Fruit fly (Drosophila melanogaster) whole organism, embryonic: ENCODE results near the gene CG3008.

Experiments used
- ATbp ChIP-seq: fragments of 200-800 bp; sonication (Bioruptor generic); optimal IDR thresholded peaks from 2 replicates; lab custom pipeline; 2017; ENCODE audit warnings: missing biosample characterization, mild to moderate bottlenecking, missing genetic modification characterization, missing genetic modification reagents
- CG1024 ChIP-seq: fragments of 200-800 bp; sonication (Bioruptor generic); IDR thresholded peaks from 2 replicates; pipeline ENCODE4 v1.3.6; 2022; ENCODE audit warnings: missing biosample characterization, missing genetic modification characterization
- CG10366 ChIP-seq: fragments of 200-800 bp; sonication (Bioruptor generic); IDR thresholded peaks from 2 replicates; pipeline ENCODE4 v1.3.6; 2022; ENCODE audit warnings: missing biosample characterization, missing genetic modification characterization
- CG13123 ChIP-seq: fragments of 200-800 bp; sonication (Bioruptor generic); optimal IDR thresholded peaks from 2 replicates; lab custom pipeline; 2016; ENCODE audit warnings: missing biosample characterization, missing genetic modification characterization
- CG14014 ChIP-seq: fragments of 200-800 bp; sonication (Bioruptor generic); IDR thresholded peaks from 2 replicates; pipeline ENCODE4 v1.3.6; 2022; ENCODE audit warnings: missing biosample characterization, missing genetic modification characterization
- CG15601 ChIP-seq: fragments of 200-800 bp; sonication (Bioruptor generic); optimal IDR thresholded peaks from 3 replicates; lab custom pipeline; 2019; ENCODE audit warnings: missing biosample characterization, mild to moderate bottlenecking, missing genetic modification characterization, moderate library complexity
- CG16863 ChIP-seq: fragments of 200-800 bp; sonication (Bioruptor generic); optimal IDR thresholded peaks from 3 replicates; lab custom pipeline; 2016; ENCODE audit warnings: missing biosample characterization, missing genetic modification characterization
- CG17361 ChIP-seq: fragments of 200-800 bp; sonication (Bioruptor generic); IDR thresholded peaks from 3 replicates; pipeline ENCODE4 v1.3.6; 2022; ENCODE audit warnings: missing biosample characterization, missing genetic modification characterization
- CG2120 ChIP-seq: fragments of 200-800 bp; sonication (Bioruptor generic); optimal IDR thresholded peaks from 3 replicates; lab custom pipeline; 2016; ENCODE audit warnings: missing biosample characterization, missing genetic modification characterization
- CG2199 ChIP-seq: fragments of 200-800 bp; sonication (Bioruptor generic); IDR thresholded peaks from 3 replicates; pipeline ENCODE4 v1.3.6; 2022; ENCODE audit warnings: missing biosample characterization, missing genetic modification characterization
- CG2889 ChIP-seq: fragments of 200-800 bp; sonication (Bioruptor generic); IDR thresholded peaks from 3 replicates; pipeline ENCODE4 v1.3.6; 2022; ENCODE audit warnings: missing biosample characterization, missing genetic modification characterization
- CG31388 ChIP-seq: fragments of 200-800 bp; sonication (Bioruptor generic); optimal IDR thresholded peaks from 2 replicates; lab custom pipeline; 2016; ENCODE audit warnings: missing biosample characterization, missing genetic modification characterization
- CG34224 ChIP-seq: fragments of 200-800 bp; sonication (Bioruptor generic); IDR thresholded peaks from 3 replicates; pipeline ENCODE4 v1.3.6; 2022; ENCODE audit warnings: missing biosample characterization, missing genetic modification characterization; ENCODE audit not compliant: partially characterized antibody
- CG4854 ChIP-seq: fragments of 200-800 bp; sonication (Bioruptor generic); optimal IDR thresholded peaks from 2 replicates; lab custom pipeline; 2016; ENCODE audit warnings: missing biosample characterization, missing genetic modification characterization, inconsistent platforms
- CG7271 ChIP-seq: fragments of 200-800 bp; sonication (Bioruptor generic); optimal IDR thresholded peaks from 2 replicates; lab custom pipeline; 2018; ENCODE audit warnings: missing biosample characterization, mild to moderate bottlenecking, missing genetic modification characterization, moderate library complexity
- CG8281 ChIP-seq: fragments of 200-800 bp; sonication (Bioruptor generic); optimal IDR thresholded peaks from 2 replicates; lab custom pipeline; 2018; ENCODE audit warnings: missing biosample characterization, mild to moderate bottlenecking, missing genetic modification characterization, moderate library complexity
- CG8388 ChIP-seq: fragments of 200-800 bp; sonication (Bioruptor generic); optimal IDR thresholded peaks from 2 replicates; lab custom pipeline; 2019; ENCODE audit warnings: missing biosample characterization, mild to moderate bottlenecking, missing genetic modification characterization, moderate library complexity
- Dek ChIP-seq: fragments of 200-800 bp; sonication (Bioruptor generic); optimal IDR thresholded peaks from 3 replicates; lab custom pipeline; 2019; ENCODE audit warnings: missing biosample characterization, mild to moderate bottlenecking, missing genetic modification characterization, moderate library complexity
- Doc3 ChIP-seq: fragments of 200-800 bp; sonication (Bioruptor generic); IDR thresholded peaks from 3 replicates; pipeline ENCODE4 v1.3.6; 2022; ENCODE audit warnings: missing biosample characterization, missing genetic modification characterization; ENCODE audit not compliant: partially characterized antibody
- E2f2 ChIP-seq: fragments of 200-800 bp; sonication (Bioruptor generic); IDR thresholded peaks from 2 replicates; pipeline ENCODE4 v1.3.6; 2022; ENCODE audit warnings: missing biosample characterization, missing genetic modification characterization
- Eip74EF ChIP-seq, 2 experiments: fragments of 200-800 bp in 1 of 2; fragments of >200 bp in 1 of 2; sonication (Bioruptor generic) in 1 of 2; optimal IDR thresholded peaks; 2 replicates each; lab custom pipeline; 2017 to 2019; ENCODE audit warnings: missing biosample characterization in 2 of 2, missing genetic modification characterization in 2 of 2, mild to moderate bottlenecking in 1 of 2, moderate library complexity in 1 of 2
- Fer1 ChIP-seq: fragments of 200-800 bp; sonication (Bioruptor generic); optimal IDR thresholded peaks from 2 replicates; lab custom pipeline; 2017; ENCODE audit warnings: missing biosample characterization, mild to moderate bottlenecking, missing genetic modification characterization
- GATAe ChIP-seq: fragments of 200-800 bp; sonication (Bioruptor generic); conservative IDR thresholded peaks from 2 replicates; pipeline ENCODE4 v1.3.6; 2022; ENCODE audit warnings: missing biosample characterization, missing genetic modification characterization
- Hsf ChIP-seq: fragments of 200-800 bp; sonication (Bioruptor generic); optimal IDR thresholded peaks from 3 replicates; lab custom pipeline; 2016; ENCODE audit warnings: missing biosample characterization, missing genetic modification characterization
- Max ChIP-seq: fragments of 200-800 bp; sonication (Bioruptor generic); optimal IDR thresholded peaks from 2 replicates; lab custom pipeline; 2016; ENCODE audit warnings: missing biosample characterization, mild to moderate bottlenecking, missing genetic modification characterization
- Nf-YB ChIP-seq: fragments of 200-800 bp; sonication (Bioruptor generic); optimal IDR thresholded peaks from 3 replicates; lab custom pipeline; 2019; ENCODE audit warnings: missing biosample characterization, mild to moderate bottlenecking, missing genetic modification characterization, moderate library complexity
- Ptx1 ChIP-seq: fragments of 200-800 bp; sonication (Bioruptor generic); IDR thresholded peaks from 2 replicates; pipeline ENCODE4 v1.3.6; 2022; ENCODE audit warnings: missing biosample characterization, missing genetic modification characterization
- Spps ChIP-seq: fragments of 200-800 bp; sonication (Bioruptor generic); optimal IDR thresholded peaks from 2 replicates; lab custom pipeline; 2018; ENCODE audit warnings: missing biosample characterization, mild to moderate bottlenecking, missing genetic modification characterization
- Sry-δ ChIP-seq: fragments of 200-800 bp; sonication (Bioruptor generic); optimal IDR thresholded peaks from 2 replicates; lab custom pipeline; 2016; ENCODE audit warnings: missing biosample characterization, missing genetic modification characterization
- Stat92E ChIP-seq, 3 experiments: fragments of >200 bp in 2 of 3; fragments of 200-800 bp in 1 of 3; sonication (Bioruptor generic) in 1 of 3; optimal IDR thresholded peaks; 2 replicates each; lab custom pipeline; 2017 to 2019; ENCODE audit warnings: missing biosample characterization in 3 of 3, missing genetic modification characterization in 3 of 3, mild to moderate bottlenecking in 1 of 3, moderate library complexity in 1 of 3
- Tbp ChIP-seq: fragments of >200 bp; optimal IDR thresholded peaks from 2 replicates; lab custom pipeline; 2018; ENCODE audit warnings: missing biosample characterization, missing genetic modification characterization
- Xrp1 ChIP-seq: fragments of 200-800 bp; sonication (Bioruptor generic); IDR thresholded peaks from 2 replicates; pipeline ENCODE4 v1.3.6; 2022; ENCODE audit warnings: missing biosample characterization, missing genetic modification characterization
- aop ChIP-seq: fragments of 200-800 bp; sonication (Bioruptor generic); IDR thresholded peaks from 2 replicates; pipeline ENCODE4 v1.3.6; 2022; ENCODE audit warnings: missing biosample characterization, missing genetic modification characterization
- br ChIP-seq: fragments of >200 bp; optimal IDR thresholded peaks from 2 replicates; lab custom pipeline; 2017
- cato ChIP-seq: fragments of 200-800 bp; sonication (Bioruptor generic); optimal IDR thresholded peaks from 2 replicates; lab custom pipeline; 2016; ENCODE audit warnings: missing biosample characterization, missing genetic modification characterization, borderline replicate concordance
- crc ChIP-seq: fragments of 200-800 bp; sonication (Bioruptor generic); optimal IDR thresholded peaks from 2 replicates; lab custom pipeline; 2016; ENCODE audit warnings: missing biosample characterization, missing genetic modification characterization
- dan ChIP-seq: fragments of 200-800 bp; sonication (Bioruptor generic); IDR thresholded peaks from 2 replicates; pipeline ENCODE4 v1.3.6; 2022; ENCODE audit warnings: missing biosample characterization, missing genetic modification characterization
- dm ChIP-seq: fragments of 200-800 bp; sonication (Bioruptor generic); optimal IDR thresholded peaks from 3 replicates; lab custom pipeline; 2016; ENCODE audit warnings: missing biosample characterization, missing genetic modification characterization
- dysf ChIP-seq: fragments of 200-800 bp; sonication (Bioruptor generic); IDR thresholded peaks from 3 replicates; pipeline ENCODE4 v1.3.6; 2022; ENCODE audit warnings: missing biosample characterization, missing genetic modification characterization
- emc ChIP-seq: fragments of 200-800 bp; sonication (Bioruptor generic); optimal IDR thresholded peaks from 2 replicates; lab custom pipeline; 2016; ENCODE audit warnings: missing biosample characterization, missing genetic modification characterization
- eyg ChIP-seq: fragments of 200-800 bp; sonication (Bioruptor generic); optimal IDR thresholded peaks from 3 replicates; lab custom pipeline; 2016; ENCODE audit warnings: missing biosample characterization, missing genetic modification characterization
- fd64A ChIP-seq: fragments of 200-800 bp; sonication (Bioruptor generic); optimal IDR thresholded peaks from 3 replicates; lab custom pipeline; 2018; ENCODE audit warnings: missing biosample characterization, mild to moderate bottlenecking, missing genetic modification characterization
- fu2 ChIP-seq: fragments of 200-800 bp; sonication (Bioruptor generic); optimal IDR thresholded peaks from 2 replicates; lab custom pipeline; 2016; ENCODE audit warnings: missing biosample characterization, missing genetic modification characterization
- h ChIP-seq: fragments of >200 bp; optimal IDR thresholded peaks from 2 replicates; lab custom pipeline; 2017
- inv ChIP-seq: fragments of 200-800 bp; sonication (Bioruptor generic); IDR thresholded peaks from 2 replicates; pipeline ENCODE4 v1.3.6; 2022; ENCODE audit warnings: missing biosample characterization, missing genetic modification characterization; ENCODE audit not compliant: partially characterized antibody
- jigr1 ChIP-seq: fragments of 200-800 bp; sonication (Bioruptor generic); IDR thresholded peaks from 3 replicates; pipeline ENCODE4 v1.3.6; 2022; ENCODE audit warnings: missing biosample characterization, missing genetic modification characterization
- ken ChIP-seq: fragments of 200-800 bp; sonication (Bioruptor generic); IDR thresholded peaks from 3 replicates; pipeline ENCODE4 v1.3.6; 2022; ENCODE audit warnings: missing biosample characterization, missing genetic modification characterization
- maf-S ChIP-seq: fragments of 200-800 bp; sonication (Bioruptor generic); optimal IDR thresholded peaks from 2 replicates; lab custom pipeline; 2016; ENCODE audit warnings: missing biosample characterization, missing genetic modification characterization
- sens-2 ChIP-seq: fragments of 200-800 bp; sonication (Bioruptor generic); IDR thresholded peaks from 2 replicates; pipeline ENCODE4 v1.3.6; 2022; ENCODE audit warnings: missing biosample characterization, missing genetic modification characterization
- trem ChIP-seq: fragments of 200-800 bp; optimal IDR thresholded peaks from 3 replicates; lab custom pipeline; 2019; ENCODE audit warnings: missing biosample characterization, mild to moderate bottlenecking, missing genetic modification characterization, moderate library complexity
- wor ChIP-seq: fragments of 200-800 bp; sonication (Bioruptor generic); IDR thresholded peaks from 2 replicates; pipeline ENCODE4 v1.3.6; 2022; ENCODE audit warnings: missing biosample characterization, missing genetic modification characterization

CG3008 gene

DNA sequence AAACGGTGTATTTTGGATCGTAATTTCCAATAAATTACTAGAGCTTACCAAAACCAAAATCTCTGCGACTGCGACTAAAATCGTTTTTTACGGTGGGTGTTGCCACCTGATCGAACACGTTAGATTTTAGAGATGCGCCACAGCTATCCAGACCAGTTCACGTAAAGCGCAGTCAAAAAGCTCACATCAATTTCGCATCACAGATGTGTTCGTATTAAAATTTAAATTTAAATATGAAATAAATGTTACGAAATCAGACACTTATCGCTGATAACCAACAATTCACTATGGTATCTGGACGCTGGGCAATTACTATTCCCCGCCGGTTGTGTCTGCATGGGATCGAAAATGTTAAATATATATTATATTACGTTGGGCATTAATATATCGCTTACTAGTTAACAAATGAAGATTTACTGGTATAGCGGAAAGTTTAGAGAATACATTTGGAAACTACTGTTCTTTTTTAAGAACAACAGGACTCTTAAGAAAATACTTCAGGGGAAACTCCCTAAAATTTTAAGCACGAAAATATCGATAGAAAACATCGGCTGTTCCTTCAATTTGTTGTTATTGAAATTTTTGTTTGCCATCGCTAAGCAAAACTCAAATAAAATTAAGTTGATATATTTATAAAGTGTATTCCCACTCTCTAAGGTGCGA is 35.8 kb upstream of the CG3008 start, which contains the start of the genes mxt and CG11927 (continued):
- TF ChIP-seq CG16863 (GFP tag; lab: Kevin White, UChicago): no peak
- TF ChIP-seq Nf-YB (GFP tag; lab: Kevin White, UChicago): no peak
- TF ChIP-seq Eip74EF (GFP tag; optimal IDR thresholded peaks at IDR 0.05; lab: Kevin White, UChicago): no peak
- no peak for TF ChIP-seq jigr1 (GFP tag; lab: Robert Waterston, UW)
- peak; percentile 59 for TF ChIP-seq CG10366
- no peak for TF ChIP-seq dan (GFP tag; lab: Robert Waterston, UW)
- TF ChIP-seq CG2120 (GFP tag; lab: Kevin White, UChicago): peak; percentile 73
- TF ChIP-seq wor: no peak
- TF ChIP-seq inv: peak; percentile 81
- no peak for TF ChIP-seq ATbp (GFP tag; lab: Kevin White, UChicago)
- peak; percentile 54; the same call in 1 of the 2 replicates for TF ChIP-seq E2f2 (GFP tag; lab: Robert Waterston, UW)
- TF ChIP-seq Tbp (GFP tag; lab: Kevin White, UChicago): no peak
- TF ChIP-seq crc (GFP tag; lab: Kevin White, UChicago): no peak
- peak; percentile 64; the same call in 2 of the 3 replicates for TF ChIP-seq ken
- TF ChIP-seq trem (tag; lab: Kevin White, UChicago): peak; percentile 10
- no peak for TF ChIP-seq Dek (tag; lab: Kevin White, UChicago)
- TF ChIP-seq aop (GFP tag; lab: Robert Waterston, UW): no peak
- TF ChIP-seq Xrp1 (GFP tag; lab: Robert Waterston, UW): no peak; the same call in 1 of the 2 replicates
- TF ChIP-seq CG14014 (GFP tag; lab: Robert Waterston, UW): 0 out of 2 replicates have a peak, but pooled peaks have one; percentile 45
- peak; percentile 10 for TF ChIP-seq CG15601 (tag; lab: Kevin White, UChicago)
- peak; percentile 58 for TF ChIP-seq Max
- TF ChIP-seq Sry-δ: peak; percentile 85
- TF ChIP-seq CG4854: no peak
- TF ChIP-seq CG2889 (GFP tag; lab: Robert Waterston, UW): no peak
- TF ChIP-seq eyg: no peak
- TF ChIP-seq CG7271 (tag; lab: Kevin White, UChicago): no peak
- TF ChIP-seq CG2199 (GFP tag; lab: Robert Waterston, UW): no peak
- TF ChIP-seq CG17361 (GFP tag; lab: Robert Waterston, UW): peak; percentile 71
- peak; percentile 24 for TF ChIP-seq fu2 (GFP tag; lab: Kevin White, UChicago)
- TF ChIP-seq Fer1 (GFP tag; lab: Kevin White, UChicago): no peak
- TF ChIP-seq dysf: 0 out of 3 replicates have a peak, but pooled peaks have one; percentile 26
- TF ChIP-seq Ptx1 (GFP tag; lab: Robert Waterston, UW): peak; percentile 39; the same call in 1 of the 2 replicates
- TF ChIP-seq Stat92E (GFP tag; optimal IDR thresholded peaks at IDR 0.05; lab: Kevin White, UChicago): no peak
- no peak for TF ChIP-seq dm (GFP tag; lab: Kevin White, UChicago)
- TF ChIP-seq sens-2: 0 out of 2 replicates have a peak, but pooled peaks have one; percentile 7
- no peak for TF ChIP-seq fd64A (GFP tag; lab: Kevin White, UChicago)
- TF ChIP-seq Doc3 (GFP tag; lab: Robert Waterston, UW): peak; percentile 90
- peak; percentile 3 for TF ChIP-seq CG8388 (GFP tag; lab: Kevin White, UChicago)
- TF ChIP-seq emc (GFP tag; lab: Kevin White, UChicago): no peak
- no peak for TF ChIP-seq h (lab: Kevin White, UChicago)
- TF ChIP-seq GATAe (GFP tag; lab: Robert Waterston, UW): no peak
- no peak for TF ChIP-seq cato
- TF ChIP-seq CG1024 (GFP tag; lab: Robert Waterston, UW): no peak
- TF ChIP-seq br (lab: Kevin White, UChicago): no peak
- TF ChIP-seq maf-S (GFP tag; lab: Kevin White, UChicago): peak; percentile 9
- TF ChIP-seq Hsf (GFP tag; lab: Kevin White, UChicago): peak; percentile 50
- TF ChIP-seq Spps (tag; lab: Kevin White, UChicago): no peak
- no peak for TF ChIP-seq CG13123 (GFP tag; lab: Kevin White, UChicago)
- peak; percentile 85 for TF ChIP-seq CG34224 (GFP tag; lab: Robert Waterston, UW)
- no peak for TF ChIP-seq CG31388
- no peak for TF ChIP-seq CG8281 (tag; lab: Kevin White, UChicago)
